Fruit fly (Drosophila melanogaster) whole organism, embryonic: Measurements from ENCODE around the gene CG3224.
A peak's percentile ranks its signal among the peaks of the same experiment; 100 is the strongest.

Experiments used
- Bgb ChIP-seq: fragments of 200-800 bp; sonication (Bioruptor generic); IDR thresholded peaks from 2 replicates; pipeline ENCODE4 v1.3.6; 2022; ENCODE audit warnings: missing biosample characterization, missing genetic modification characterization; ENCODE audit not compliant: partially characterized antibody
- CG13287 ChIP-seq: fragments of 200-800 bp; sonication (Bioruptor generic); IDR thresholded peaks from 2 replicates; pipeline ENCODE4 v1.3.6; 2022; ENCODE audit warnings: missing biosample characterization, missing genetic modification characterization; ENCODE audit not compliant: partially characterized antibody
- CG13424 ChIP-seq: fragments of 200-800 bp; sonication (Bioruptor generic); optimal IDR thresholded peaks from 2 replicates; lab custom pipeline; 2019; ENCODE audit warnings: missing biosample characterization, mild to moderate bottlenecking, missing genetic modification characterization, moderate library complexity
- CG14710 ChIP-seq: fragments of 200-800 bp; sonication (Bioruptor generic); optimal IDR thresholded peaks from 3 replicates; lab custom pipeline; 2019; ENCODE audit warnings: missing biosample characterization, mild to moderate bottlenecking, missing genetic modification characterization, moderate library complexity
- CG1602 ChIP-seq: fragments of 200-800 bp; sonication (Bioruptor generic); optimal IDR thresholded peaks from 3 replicates; lab custom pipeline; 2016; ENCODE audit warnings: missing biosample characterization, missing genetic modification characterization
- CG16813 ChIP-seq: fragments of 200-800 bp; sonication (Bioruptor generic); IDR thresholded peaks from 3 replicates; pipeline ENCODE4 v1.3.6; 2022; ENCODE audit warnings: missing biosample characterization, missing genetic modification characterization; ENCODE audit not compliant: partially characterized antibody
- CG17829 ChIP-seq: fragments of 200-800 bp; optimal IDR thresholded peaks from 2 replicates; lab custom pipeline; 2019; ENCODE audit warnings: missing biosample characterization, mild to moderate bottlenecking, missing genetic modification characterization, moderate library complexity
- CG33213 ChIP-seq: fragments of 200-800 bp; sonication (Bioruptor generic); optimal IDR thresholded peaks from 3 replicates; lab custom pipeline; 2016; ENCODE audit warnings: missing biosample characterization, missing genetic modification characterization
- CG3995 ChIP-seq: fragments of 200-800 bp; sonication (Bioruptor generic); optimal IDR thresholded peaks from 3 replicates; lab custom pipeline; 2016; ENCODE audit warnings: missing biosample characterization, missing genetic modification characterization
- CG7963 ChIP-seq: fragments of 200-800 bp; sonication (Bioruptor generic); IDR thresholded peaks from 3 replicates; pipeline ENCODE4 v1.3.6; 2022; ENCODE audit warnings: missing biosample characterization, missing genetic modification characterization; ENCODE audit not compliant: partially characterized antibody
- CG7987 ChIP-seq: fragments of 200-800 bp; sonication (Bioruptor generic); optimal IDR thresholded peaks from 2 replicates; lab custom pipeline; 2018; ENCODE audit warnings: missing biosample characterization, mild to moderate bottlenecking, missing genetic modification characterization, moderate library complexity
- CG8281 ChIP-seq: fragments of 200-800 bp; sonication (Bioruptor generic); optimal IDR thresholded peaks from 2 replicates; lab custom pipeline; 2018; ENCODE audit warnings: missing biosample characterization, mild to moderate bottlenecking, missing genetic modification characterization, moderate library complexity
- CG8290 ChIP-seq, 3 experiments: fragments of 200-800 bp; sonication (Bioruptor generic); optimal IDR thresholded peaks; 2 replicates each; lab custom pipeline; 2016 to 2019; ENCODE audit warnings: missing biosample characterization in 3 of 3, missing genetic modification characterization in 3 of 3, mild to moderate bottlenecking in 2 of 3, moderate library complexity in 1 of 3
- CG8388 ChIP-seq: fragments of 200-800 bp; sonication (Bioruptor generic); optimal IDR thresholded peaks from 2 replicates; lab custom pipeline; 2019; ENCODE audit warnings: missing biosample characterization, mild to moderate bottlenecking, missing genetic modification characterization, moderate library complexity
- D19B ChIP-seq: fragments of 200-800 bp; sonication (Bioruptor generic); optimal IDR thresholded peaks from 2 replicates; lab custom pipeline; 2017; ENCODE audit warnings: missing biosample characterization, mild to moderate bottlenecking, missing genetic modification characterization
- Dll ChIP-seq: fragments of 200-800 bp; sonication (Bioruptor generic); IDR thresholded peaks from 4 replicates; pipeline ENCODE4 v1.3.6; 2022; ENCODE audit warnings: missing biosample characterization, missing genetic modification characterization; ENCODE audit not compliant: partially characterized antibody
- Doc3 ChIP-seq: fragments of 200-800 bp; sonication (Bioruptor generic); IDR thresholded peaks from 3 replicates; pipeline ENCODE4 v1.3.6; 2022; ENCODE audit warnings: missing biosample characterization, missing genetic modification characterization; ENCODE audit not compliant: partially characterized antibody
- Dref ChIP-seq: fragments of 200-800 bp; sonication (Bioruptor generic); IDR thresholded peaks from 2 replicates; pipeline ENCODE4 v1.3.6; 2022; ENCODE audit warnings: missing biosample characterization, missing genetic modification characterization
- E2f2 ChIP-seq: fragments of 200-800 bp; sonication (Bioruptor generic); IDR thresholded peaks from 2 replicates; pipeline ENCODE4 v1.3.6; 2022; ENCODE audit warnings: missing biosample characterization, missing genetic modification characterization
- Ets97D ChIP-seq: fragments of 200-800 bp; sonication (Bioruptor generic); optimal IDR thresholded peaks from 3 replicates; lab custom pipeline; 2016; ENCODE audit warnings: missing biosample characterization, missing genetic modification characterization
- HLH4C ChIP-seq: fragments of 200-800 bp; sonication (Bioruptor generic); IDR thresholded peaks from 3 replicates; pipeline ENCODE4 v1.3.6; 2022; ENCODE audit warnings: missing biosample characterization, missing genetic modification characterization; ENCODE audit not compliant: partially characterized antibody
- HmgD ChIP-seq: fragments of 200-800 bp; sonication (Bioruptor generic); optimal IDR thresholded peaks from 3 replicates; lab custom pipeline; 2016; ENCODE audit warnings: missing biosample characterization, missing genetic modification characterization
- Jarid2 ChIP-seq: fragments of 200-800 bp; sonication (Bioruptor generic); optimal IDR thresholded peaks from 3 replicates; lab custom pipeline; 2017; ENCODE audit warnings: mild to moderate bottlenecking, missing biosample characterization, missing genetic modification reagents, missing genetic modification characterization
- Kr ChIP-seq: fragments of 200-800 bp; sonication (Bioruptor generic); optimal IDR thresholded peaks from 2 replicates; lab custom pipeline; 2017; ENCODE audit warnings: missing biosample characterization, mild to moderate bottlenecking, missing genetic modification characterization
- MBD-R2 ChIP-seq: fragments of 200-800 bp; sonication (Bioruptor generic); IDR thresholded peaks from 2 replicates; pipeline ENCODE4 v1.3.6; 2022; ENCODE audit warnings: missing biosample characterization, missing genetic modification characterization
- MESR4 ChIP-seq: fragments of 200-800 bp; sonication (Bioruptor generic); optimal IDR thresholded peaks from 2 replicates; lab custom pipeline; 2018; ENCODE audit warnings: missing biosample characterization, mild to moderate bottlenecking, missing genetic modification characterization, moderate library complexity
- Opbp ChIP-seq: fragments of 200-800 bp; sonication (Bioruptor generic); IDR thresholded peaks from 3 replicates; pipeline ENCODE4 v1.3.6; 2022; ENCODE audit warnings: missing biosample characterization, missing genetic modification characterization; ENCODE audit not compliant: partially characterized antibody
- Ravus ChIP-seq: fragments of 200-800 bp; sonication (Bioruptor generic); IDR thresholded peaks from 2 replicates; pipeline ENCODE4 v1.3.6; 2022; ENCODE audit warnings: missing biosample characterization, missing genetic modification characterization
- Scr ChIP-seq: fragments of 200-800 bp; sonication (Bioruptor generic); IDR thresholded peaks from 2 replicates; pipeline ENCODE4 v1.3.6; 2022; ENCODE audit warnings: missing biosample characterization, missing genetic modification characterization; ENCODE audit not compliant: partially characterized antibody
- Sry-δ ChIP-seq: fragments of 200-800 bp; sonication (Bioruptor generic); optimal IDR thresholded peaks from 2 replicates; lab custom pipeline; 2016; ENCODE audit warnings: missing biosample characterization, missing genetic modification characterization
- Vsx1 ChIP-seq: fragments of 200-800 bp; sonication (Bioruptor generic); optimal IDR thresholded peaks from 2 replicates; lab custom pipeline; 2017; ENCODE audit warnings: missing biosample characterization, mild to moderate bottlenecking, missing genetic modification characterization, missing genetic modification reagents
- Xrp1 ChIP-seq: fragments of 200-800 bp; sonication (Bioruptor generic); IDR thresholded peaks from 2 replicates; pipeline ENCODE4 v1.3.6; 2022; ENCODE audit warnings: missing biosample characterization, missing genetic modification characterization
- bbx ChIP-seq: fragments of 200-800 bp; sonication (Bioruptor generic); IDR thresholded peaks from 2 replicates; pipeline ENCODE4 v1.3.6; 2022; ENCODE audit warnings: missing biosample characterization, missing genetic modification characterization; ENCODE audit not compliant: partially characterized antibody
- exex ChIP-seq: fragments of 200-800 bp; sonication (Bioruptor generic); optimal IDR thresholded peaks from 4 replicates; lab custom pipeline; 2018; ENCODE audit warnings: missing biosample characterization, mild to moderate bottlenecking, missing genetic modification characterization, moderate library complexity
- fru ChIP-seq: fragments of >200 bp; optimal IDR thresholded peaks from 2 replicates; lab custom pipeline; 2017
- maf-S ChIP-seq: fragments of 200-800 bp; sonication (Bioruptor generic); optimal IDR thresholded peaks from 2 replicates; lab custom pipeline; 2016; ENCODE audit warnings: missing biosample characterization, missing genetic modification characterization
- oc ChIP-seq: fragments of 200-800 bp; sonication (Bioruptor generic); optimal IDR thresholded peaks from 2 replicates; lab custom pipeline; 2018; ENCODE audit warnings: missing biosample characterization, mild to moderate bottlenecking, missing genetic modification characterization, moderate library complexity
- odd ChIP-seq: fragments of 200-800 bp; sonication (Bioruptor generic); optimal IDR thresholded peaks from 2 replicates; lab custom pipeline; 2017; ENCODE audit warnings: missing biosample characterization, mild to moderate bottlenecking, missing genetic modification characterization
- onecut ChIP-seq: fragments of 200-800 bp; sonication (Bioruptor generic); IDR thresholded peaks from 2 replicates; pipeline ENCODE4 v1.3.6; 2022; ENCODE audit warnings: missing biosample characterization, missing genetic modification characterization
- p53 ChIP-seq: fragments of 200-800 bp; sonication (Bioruptor generic); optimal IDR thresholded peaks from 2 replicates; lab custom pipeline; 2016; ENCODE audit warnings: missing biosample characterization, missing genetic modification characterization
- ro ChIP-seq: fragments of 200-800 bp; sonication (Bioruptor generic); IDR thresholded peaks from 2 replicates; pipeline ENCODE4 v1.3.6; 2022; ENCODE audit warnings: missing biosample characterization, missing genetic modification characterization
- shn ChIP-seq: fragments of 200-800 bp; sonication (Bioruptor generic); optimal IDR thresholded peaks from 3 replicates; lab custom pipeline; 2016; ENCODE audit warnings: missing biosample characterization, missing genetic modification characterization
- tna ChIP-seq: fragments of 200-800 bp; sonication (Bioruptor generic); IDR thresholded peaks from 2 replicates; pipeline ENCODE4 v1.3.6; 2022; ENCODE audit warnings: missing biosample characterization, missing genetic modification characterization; ENCODE audit not compliant: partially characterized antibody
- wek ChIP-seq: fragments of 200-800 bp; sonication (Bioruptor generic); optimal IDR thresholded peaks from 3 replicates; lab custom pipeline; 2018; ENCODE audit warnings: missing biosample characterization, mild to moderate bottlenecking, missing genetic modification characterization, moderate library complexity

The CG3224 gene

DNA sequence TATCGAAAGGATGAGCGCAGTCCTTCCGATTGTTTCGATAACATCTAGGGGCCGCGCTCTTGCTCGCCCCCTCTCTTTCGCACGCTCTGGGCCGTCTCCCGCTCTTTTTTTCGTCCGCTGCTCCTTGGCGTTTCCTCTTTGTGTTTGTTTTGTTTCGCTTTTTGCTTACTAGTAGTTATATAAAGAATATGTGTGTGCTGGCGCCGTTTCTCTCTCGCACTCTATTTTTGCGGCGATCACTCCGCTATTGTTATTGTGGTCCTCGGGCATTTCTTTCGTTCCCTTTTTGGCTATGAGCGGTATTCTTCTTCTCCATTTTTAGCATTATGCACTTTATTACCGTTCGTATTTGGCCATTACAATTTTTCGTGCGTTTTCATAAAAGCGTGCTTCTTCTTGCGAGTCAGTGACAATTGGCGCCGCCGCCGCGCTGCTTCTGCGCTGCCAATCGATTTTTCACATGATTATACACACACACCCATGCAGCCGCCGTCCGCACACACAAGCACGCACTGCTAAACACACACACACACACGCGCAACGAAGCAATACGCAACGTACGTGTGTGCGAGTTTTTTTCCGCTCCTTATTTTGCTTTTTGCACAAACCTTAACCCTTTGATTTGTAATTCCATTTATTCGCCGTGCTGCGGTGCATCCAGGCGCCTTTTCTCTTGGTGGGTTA lies 33.0 kb upstream of the CG3224 start (continued):
- no peak for TF ChIP-seq CG7987 (GFP tag; lab: Kevin White, UChicago)
- TF ChIP-seq Kr (GFP tag; lab: Kevin White, UChicago): peak; percentile 42
- peak; percentile 100 for TF ChIP-seq onecut (GFP tag; lab: Robert Waterston, UW)

dm6 chrX:6688620-6689400 lies 27.5 kb upstream of the CG3224 start, which contains the start of gene CG3184:
Gene CG3184, minus strand, starts transcription at chrX:6688774.
- TF ChIP-seq Xrp1 (no peak), CG33213 (GFP tag; lab: Kevin White, UChicago) (no peak), Sry-δ (GFP tag; lab: Kevin White, UChicago) (peak; percentile 23), Vsx1 (GFP tag; lab: Kevin White, UChicago) (no peak), E2f2 (GFP tag; lab: Robert Waterston, UW) (0 out of 2 replicates have a peak, but pooled peaks have one; percentile 22), HmgD (GFP tag; lab: Kevin White, UChicago) (no peak), Jarid2 (GFP tag; lab: Kevin White, UChicago) (no peak), MESR4 (GFP tag; lab: Kevin White, UChicago) (no peak), CG3995 (GFP tag; lab: Kevin White, UChicago) (no peak), fru (no peak), p53 (peak; percentile 90), tna (GFP tag; lab: Robert Waterston, UW) (peak; percentile 49), CG16813 (GFP tag; lab: Robert Waterston, UW) (peak; percentile 45; the same call in 2 of the 3 replicates), CG8281 (tag; lab: Kevin White, UChicago) (no peak), CG13424 (tag; lab: Kevin White, UChicago) (no peak), exex (no peak), oc (no peak), Dref (peak; percentile 59), Opbp (GFP tag; lab: Robert Waterston, UW) (peak; percentile 30; the same call in 2 of the 3 replicates), Scr (GFP tag; lab: Robert Waterston, UW) (peak; percentile 54), shn (GFP tag; lab: Kevin White, UChicago) (no peak), Bgb (GFP tag; lab: Robert Waterston, UW) (0 out of 2 replicates have a peak, but pooled peaks have one; percentile 31), bbx (GFP tag; lab: Robert Waterston, UW) (peak; percentile 57), Ravus (GFP tag; lab: Robert Waterston, UW) (no peak), CG8388 (GFP tag; lab: Kevin White, UChicago) (no peak), ro (GFP tag; lab: Robert Waterston, UW) (no peak), CG8290 (GFP tag; optimal IDR thresholded peaks at IDR 0.05; lab: Kevin White, UChicago) (peak; percentile 25), CG8290 (tag; optimal IDR thresholded peaks at IDR 0.05; lab: Kevin White, UChicago) (no peak), CG14710 (tag; lab: Kevin White, UChicago) (peak; percentile 13), Doc3 (GFP tag; lab: Robert Waterston, UW) (0 out of 3 replicates have a peak, but pooled peaks have one; percentile 33), CG7963 (GFP tag; lab: Robert Waterston, UW) (peak; percentile 61; the same call in 1 of the 3 replicates), CG13287 (GFP tag; lab: Robert Waterston, UW) (peak; percentile 25), CG1602 (GFP tag; lab: Kevin White, UChicago) (no peak), HLH4C (peak; percentile 67), wek (GFP tag; lab: Kevin White, UChicago) (no peak), Ets97D (GFP tag; lab: Kevin White, UChicago) (peak; percentile 37), odd (no peak), MBD-R2 (GFP tag; lab: Robert Waterston, UW) (peak; percentile 49), maf-S (no peak), Dll (peak; percentile 29; the same call in 1 of the 4 replicates), D19B (GFP tag; lab: Kevin White, UChicago) (no peak), CG17829 (tag; lab: Kevin White, UChicago) (no peak)
